Worm (Caenorhabditis elegans) whole organism, midembryonic: ENCODE results near the gene yju-2.

Experiments used
- T22C8.4 ChIP-seq: fragments of 200-800 bp; sonication (Bioruptor generic); IDR thresholded peaks from 2 replicates; pipeline ENCODE4 v1.3.6; 2022; ENCODE audit warnings: missing genetic modification characterization, missing compliant biosample characterization
- cog-1 ChIP-seq: sonication (generic microtip); optimal IDR thresholded peaks from 2 replicates; lab custom pipeline; 2016; ENCODE audit warnings: missing genetic modification characterization, missing compliant biosample characterization
- flt-1 ChIP-seq: fragments of 200-800 bp; sonication (Bioruptor generic); IDR thresholded peaks from 2 replicates; pipeline ENCODE4 v1.3.6; 2022; ENCODE audit warnings: missing genetic modification characterization, missing compliant biosample characterization
- klf-2 ChIP-seq: fragments of 200-800 bp; sonication (Bioruptor generic); conservative IDR thresholded peaks from 2 replicates; pipeline ENCODE4 v1.3.6; 2022; ENCODE audit warnings: missing genetic modification reagents, missing genetic modification characterization, missing compliant biosample characterization
- ref-1 ChIP-seq: fragments of 200-800 bp; sonication (Bioruptor generic); conservative IDR thresholded peaks from 2 replicates; pipeline ENCODE4 v1.3.6; 2022; ENCODE audit warnings: missing genetic modification reagents, missing genetic modification characterization, missing compliant biosample characterization
- tab-1 ChIP-seq: fragments of 200-800 bp; sonication (Bioruptor generic); IDR thresholded peaks from 2 replicates; pipeline ENCODE4 v1.3.6; 2022; ENCODE audit warnings: missing genetic modification characterization, missing compliant biosample characterization
- ztf-23 ChIP-seq: fragments of 200-800 bp; sonication (Bioruptor generic); IDR thresholded peaks from 2 replicates; pipeline ENCODE4 v1.3.6; 2022; ENCODE audit warnings: missing genetic modification reagents, missing genetic modification characterization, missing compliant biosample characterization
- ztf-29 ChIP-seq: fragments of 200-800 bp; sonication (Bioruptor generic); IDR thresholded peaks from 2 replicates; pipeline ENCODE4 v1.3.6; 2022; ENCODE audit warnings: missing genetic modification reagents, missing genetic modification characterization, missing compliant biosample characterization

ce11 chrIII:7192942-7193665, 9.0 kb downstream of the yju-2 start, which contains the start of gene mec-14:
- TF ChIP-seq T22C8.4 (GFP tag; lab: Robert Waterston, UW) = no peak
- TF ChIP-seq ztf-29 (GFP tag; lab: Robert Waterston, UW) = no peak
- no peak for TF ChIP-seq flt-1 (GFP tag; lab: Robert Waterston, UW)
- no peak for TF ChIP-seq ref-1
- no peak for TF ChIP-seq klf-2
- no peak for TF ChIP-seq tab-1 (GFP tag; lab: Robert Waterston, UW)
- TF ChIP-seq ztf-23 (GFP tag; lab: Robert Waterston, UW) = no peak
- TF ChIP-seq cog-1 (tag; lab: Kevin White, UChicago) = no peak
